Worm (Caenorhabditis elegans): ENCODE measurements around the gene C14E2.1.
A peak's percentile ranks its signal among the peaks of the same experiment; 100 is the strongest.

C14E2.1 gene

ce11 chrX:1826166-1826565, at the start of gene C14E2.1:
C14E2.1 (plus strand) TSS chrX:1826466.
- TF ChIP-seq hmbx-1 (tag; optimal IDR thresholded peaks at IDR 0.05) (no peak), ama-1 (optimal IDR thresholded peaks at IDR 0.05) (no peak), ets-7 (tag; optimal IDR thresholded peaks at IDR 0.05) (no peak), ceh-36 (tag; optimal IDR thresholded peaks at IDR 0.05) (no peak), hnd-1 (tag; optimal IDR thresholded peaks at IDR 0.05) (no peak), scrt-1 (GFP tag; IDR thresholded peaks at IDR 0.05) (no peak)

ce11 chrX:1777988-1778387, 48.3 kb upstream of the C14E2.1 start, which contains the start of gene elc-2:
elc-2 (minus strand) TSS chrX:1778088.
- TF ChIP-seq ets-7 (tag; optimal IDR thresholded peaks at IDR 0.05): no peak
- TF ChIP-seq pes-1 (GFP tag; IDR thresholded peaks at IDR 0.05): no peak
- TF ChIP-seq tra-4 (tag; optimal IDR thresholded peaks at IDR 0.05): no peak

ce11 chrX:1785692-1786091, 40.6 kb upstream of the C14E2.1 start:
- TF ChIP-seq ama-1 (optimal IDR thresholded peaks at IDR 0.05): no peak
- no peak for TF ChIP-seq ceh-36 (tag; optimal IDR thresholded peaks at IDR 0.05)
- TF ChIP-seq tbx-37 (GFP tag; conservative IDR thresholded peaks at IDR 0.05): no peak
- no peak for TF ChIP-seq ets-7 (tag; optimal IDR thresholded peaks at IDR 0.05)
- no peak for TF ChIP-seq F13C5.2 (tag; optimal IDR thresholded peaks at IDR 0.05)
- TF ChIP-seq ceh-13 (GFP tag; optimal IDR thresholded peaks at IDR 0.05): no peak
- TF ChIP-seq sea-1 (GFP tag; conservative IDR thresholded peaks at IDR 0.05): no peak
- TF ChIP-seq tbx-11 (GFP tag; IDR thresholded peaks at IDR 0.05): no peak
- no peak for TF ChIP-seq aly-1 (tag; optimal IDR thresholded peaks at IDR 0.05)
- no peak for TF ChIP-seq tra-4 (tag; optimal IDR thresholded peaks at IDR 0.05)
- TF ChIP-seq scrt-1 (GFP tag; IDR thresholded peaks at IDR 0.05): no peak
- no peak for TF ChIP-seq hnd-1 (tag; optimal IDR thresholded peaks at IDR 0.05)
- no peak for TF ChIP-seq flt-1 (GFP tag; IDR thresholded peaks at IDR 0.05)
- no peak for TF ChIP-seq B0310.2 (tag; optimal IDR thresholded peaks at IDR 0.05)
- no peak for TF ChIP-seq hmbx-1 (tag; optimal IDR thresholded peaks at IDR 0.05)
- TF ChIP-seq hmg-4 (GFP tag; optimal IDR thresholded peaks at IDR 0.05): no peak
- TF ChIP-seq pes-1 (GFP tag; IDR thresholded peaks at IDR 0.05): no peak

ce11 chrX:1786607-1787006, 39.7 kb upstream of the C14E2.1 start, which contains the start of gene arg-1:
arg-1 (plus strand) TSS chrX:1786907.
- no peak for TF ChIP-seq tra-4 (tag; optimal IDR thresholded peaks at IDR 0.05)
- TF ChIP-seq tbx-37 (GFP tag; conservative IDR thresholded peaks at IDR 0.05): no peak
- TF ChIP-seq flt-1 (GFP tag; IDR thresholded peaks at IDR 0.05): no peak
- TF ChIP-seq scrt-1 (GFP tag; IDR thresholded peaks at IDR 0.05): no peak
- no peak for TF ChIP-seq tbx-11 (GFP tag; IDR thresholded peaks at IDR 0.05)
- TF ChIP-seq ceh-36 (tag; optimal IDR thresholded peaks at IDR 0.05): no peak
- TF ChIP-seq ceh-13 (GFP tag; optimal IDR thresholded peaks at IDR 0.05): no peak
- no peak for TF ChIP-seq pes-1 (GFP tag; IDR thresholded peaks at IDR 0.05)
- no peak for TF ChIP-seq hmg-4 (GFP tag; optimal IDR thresholded peaks at IDR 0.05)
- no peak for TF ChIP-seq hnd-1 (tag; optimal IDR thresholded peaks at IDR 0.05)
- no peak for TF ChIP-seq sea-1 (GFP tag; conservative IDR thresholded peaks at IDR 0.05)
- TF ChIP-seq hmbx-1 (tag; optimal IDR thresholded peaks at IDR 0.05): no peak
- TF ChIP-seq B0310.2 (tag; optimal IDR thresholded peaks at IDR 0.05): no peak
- no peak for TF ChIP-seq ama-1 (optimal IDR thresholded peaks at IDR 0.05)
- TF ChIP-seq aly-1 (tag; optimal IDR thresholded peaks at IDR 0.05): no peak
- TF ChIP-seq ets-7 (tag; optimal IDR thresholded peaks at IDR 0.05): no peak
- no peak for TF ChIP-seq F13C5.2 (tag; optimal IDR thresholded peaks at IDR 0.05)

ce11 chrX:1791095-1791494, 35.2 kb upstream of the C14E2.1 start:
- TF ChIP-seq aly-1 (tag; optimal IDR thresholded peaks at IDR 0.05): no peak
- TF ChIP-seq pes-1 (GFP tag; IDR thresholded peaks at IDR 0.05): no peak
- no peak for TF ChIP-seq scrt-1 (GFP tag; IDR thresholded peaks at IDR 0.05)
- no peak for TF ChIP-seq hnd-1 (tag; optimal IDR thresholded peaks at IDR 0.05)
- no peak for TF ChIP-seq sea-1 (GFP tag; conservative IDR thresholded peaks at IDR 0.05)
- TF ChIP-seq ceh-36 (tag; optimal IDR thresholded peaks at IDR 0.05): no peak
- no peak for TF ChIP-seq B0310.2 (tag; optimal IDR thresholded peaks at IDR 0.05)

ce11 chrX:1796067-1796466, 30.2 kb upstream of the C14E2.1 start:
- TF ChIP-seq pes-1 (GFP tag; IDR thresholded peaks at IDR 0.05): no peak
- TF ChIP-seq F13C5.2 (tag; optimal IDR thresholded peaks at IDR 0.05): no peak
- no peak for TF ChIP-seq ceh-13 (GFP tag; optimal IDR thresholded peaks at IDR 0.05)
- no peak for TF ChIP-seq B0310.2 (tag; optimal IDR thresholded peaks at IDR 0.05)
- TF ChIP-seq tra-4 (tag; optimal IDR thresholded peaks at IDR 0.05): no peak
- no peak for TF ChIP-seq hmg-4 (GFP tag; optimal IDR thresholded peaks at IDR 0.05)
- no peak for TF ChIP-seq flt-1 (GFP tag; IDR thresholded peaks at IDR 0.05)
- TF ChIP-seq aly-1 (tag; optimal IDR thresholded peaks at IDR 0.05): no peak
- no peak for TF ChIP-seq tbx-11 (GFP tag; IDR thresholded peaks at IDR 0.05)
- TF ChIP-seq scrt-1 (GFP tag; IDR thresholded peaks at IDR 0.05): no peak
- TF ChIP-seq ceh-36 (tag; optimal IDR thresholded peaks at IDR 0.05): no peak
- no peak for TF ChIP-seq sea-1 (GFP tag; conservative IDR thresholded peaks at IDR 0.05)
- TF ChIP-seq ets-7 (tag; optimal IDR thresholded peaks at IDR 0.05): no peak
- TF ChIP-seq hnd-1 (tag; optimal IDR thresholded peaks at IDR 0.05): no peak

ce11 chrX:1798543-1798942, 27.7 kb upstream of the C14E2.1 start:
- TF ChIP-seq B0310.2 (tag; optimal IDR thresholded peaks at IDR 0.05): no peak
- TF ChIP-seq ama-1 (optimal IDR thresholded peaks at IDR 0.05): no peak
- TF ChIP-seq hmbx-1 (tag; optimal IDR thresholded peaks at IDR 0.05): no peak

ce11 chrX:1800980-1801506, 25.2 kb upstream of the C14E2.1 start, which contains the start of gene C14E2.11:
C14E2.11 (plus strand) TSS chrX:1801456.
- TF ChIP-seq sea-1 (GFP tag; conservative IDR thresholded peaks at IDR 0.05) (no peak), ama-1 (optimal IDR thresholded peaks at IDR 0.05) (no peak), hmg-4 (GFP tag; optimal IDR thresholded peaks at IDR 0.05) (peak; percentile 31), ceh-36 (tag; optimal IDR thresholded peaks at IDR 0.05) (no peak)

All from whole organism, early embryonic.